Worm (Caenorhabditis elegans) whole organism, L4/young adult: Measurements from ENCODE around the gene cdc-48.2.
A peak's percentile ranks its signal among the peaks of the same experiment; 100 is the strongest.

Experiments used
- W03F9.2 ChIP-seq: fragments of 150-350 bp; optimal IDR thresholded peaks from 2 replicates; lab custom pipeline; 2014; ENCODE audit warnings: missing biosample characterization, missing genetic modification characterization
- dao-5 ChIP-seq: sonication (generic microtip); optimal IDR thresholded peaks from 2 replicates; lab custom pipeline; 2016; ENCODE audit warnings: missing genotype, missing genetic modification characterization, moderate library complexity, missing compliant biosample characterization
- him-1 ChIP-seq: sonication (generic microtip); optimal IDR thresholded peaks from 2 replicates; lab custom pipeline; 2016; ENCODE audit warnings: missing genotype, missing genetic modification reagents, missing genetic modification characterization, missing compliant biosample characterization

Gene cdc-48.2

DNA sequence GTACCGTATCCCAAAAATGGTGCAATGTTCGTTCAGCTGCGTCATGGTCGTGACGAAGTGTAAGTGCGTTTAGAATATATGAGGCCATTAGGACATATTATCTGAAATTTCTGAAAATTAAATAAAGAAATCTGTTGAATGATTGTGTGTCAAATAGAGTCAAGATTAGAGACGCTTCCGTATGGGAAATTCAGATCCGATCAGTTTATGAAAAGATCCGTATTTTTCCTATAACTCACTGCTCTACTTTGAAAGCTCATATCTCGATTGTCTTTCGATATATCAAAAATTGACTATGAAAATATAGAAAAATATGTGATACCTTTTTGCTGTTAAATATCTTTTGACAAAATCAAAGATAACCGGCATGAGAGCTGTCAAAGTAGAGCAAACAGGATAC is 42.0 kb downstream of the cdc-48.2 start, which contains the start of gene T05C12.4:
TSS of gene T05C12.4 (minus strand) at position 101 of the 400 bp plus-strand sequence.
- no peak for TF ChIP-seq dao-5 (tag; lab: Kevin White, UChicago)
- TF ChIP-seq W03F9.2 (tag; lab: Kevin White, UChicago) = no peak
- TF ChIP-seq him-1 (tag; lab: Kevin White, UChicago) = no peak

DNA sequence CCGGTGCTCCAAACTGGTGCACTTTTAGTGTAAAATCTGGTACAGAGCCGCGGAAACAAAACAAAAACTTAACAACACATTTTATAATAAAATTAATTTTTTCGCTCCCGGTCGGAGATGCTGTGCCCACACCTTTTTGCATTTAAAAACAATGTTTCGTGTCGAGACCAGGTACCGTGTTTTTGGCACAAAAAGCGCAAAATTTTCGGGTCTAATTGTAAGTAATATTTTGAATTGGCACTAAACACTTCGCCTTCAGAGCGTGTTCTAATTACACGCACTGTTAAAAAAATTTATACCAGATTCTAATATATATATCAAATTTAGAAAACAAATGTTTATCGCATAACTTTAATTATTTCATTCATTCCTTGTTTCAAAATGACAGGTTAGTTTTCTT is 43.1 kb downstream of the cdc-48.2 start, which contains the start of gene dylt-3:
TSS of gene dylt-3 (plus strand) at position 301 of the 400 bp plus-strand sequence.
- TF ChIP-seq W03F9.2 (tag; lab: Kevin White, UChicago) (no peak), him-1 (tag; lab: Kevin White, UChicago) (no peak), dao-5 (tag; lab: Kevin White, UChicago) (no peak)

DNA sequence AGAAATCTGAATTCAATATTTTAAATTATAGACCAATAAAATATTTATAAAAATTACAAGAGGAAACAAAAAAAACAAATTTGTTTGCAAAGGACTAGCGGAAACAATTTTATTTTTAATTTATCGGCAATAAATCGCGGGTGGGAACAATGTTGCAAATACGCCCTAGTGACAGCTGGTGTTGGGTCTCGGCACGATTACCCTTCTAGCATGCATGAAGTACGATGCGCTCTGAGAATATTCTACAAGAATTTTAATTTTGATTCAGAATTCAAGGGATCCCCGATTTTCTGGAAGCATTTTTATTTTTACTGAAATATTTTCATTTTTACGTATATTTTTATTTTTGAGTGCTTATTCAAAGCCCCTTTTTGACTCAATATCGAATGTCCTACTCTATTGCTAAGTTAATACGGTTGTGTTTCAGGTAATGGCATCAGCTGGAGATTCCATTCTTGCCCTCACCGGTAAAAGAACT is 46.8 kb downstream of the cdc-48.2 start, which contains the start of the genes mig-5 and cct-1:
TSS of gene mig-5 (minus strand) at position 8 of the 478 bp plus-strand sequence.
TSS of gene cct-1 (plus strand) at position 428 of the 478 bp plus-strand sequence.
- TF ChIP-seq W03F9.2 (tag; lab: Kevin White, UChicago) (peak; percentile 96), dao-5 (tag; lab: Kevin White, UChicago) (no peak), him-1 (tag; lab: Kevin White, UChicago) (peak; percentile 84)

DNA sequence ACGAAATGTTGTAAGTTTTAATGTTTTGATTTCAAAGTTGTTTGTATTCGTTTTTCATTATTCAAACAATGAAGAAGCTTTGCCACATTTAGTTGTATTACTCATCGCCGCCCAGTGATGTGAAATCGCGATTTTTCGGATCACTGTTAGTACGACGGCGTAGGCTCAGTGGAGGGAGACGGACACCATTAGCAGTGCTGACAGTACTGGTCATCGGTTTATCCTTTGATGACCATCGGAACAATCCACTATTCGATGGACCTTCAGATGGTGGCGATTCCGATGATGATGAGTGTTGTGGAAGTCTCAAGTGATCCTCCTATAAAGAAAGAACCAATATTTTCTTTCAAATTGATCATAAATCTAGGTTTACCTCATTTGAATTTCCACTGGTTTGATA is 49.2 kb downstream of the cdc-48.2 start:
- TF ChIP-seq dao-5 (tag; lab: Kevin White, UChicago) (no peak), W03F9.2 (tag; lab: Kevin White, UChicago) (no peak), him-1 (tag; lab: Kevin White, UChicago) (no peak)

DNA sequence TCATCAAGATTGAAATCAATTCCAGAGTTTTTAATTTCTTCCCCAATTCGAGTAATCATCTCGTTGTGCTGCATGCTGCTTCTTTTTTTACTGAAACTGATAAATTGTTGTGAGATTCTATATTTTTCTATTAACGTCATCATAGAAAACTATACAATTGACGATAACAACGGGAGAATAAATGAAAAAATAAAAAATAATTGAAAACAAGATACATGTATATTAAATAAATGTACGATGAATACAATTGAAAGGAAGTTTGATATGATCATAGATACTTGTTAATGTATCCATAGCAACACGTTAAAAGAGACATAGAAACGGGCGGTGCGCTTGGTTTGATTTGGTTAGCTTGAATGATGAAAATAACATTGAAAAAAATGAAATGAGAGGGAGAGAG is 52.2 kb downstream of the cdc-48.2 start, which contains the start of gene T05C12.8:
TSS of gene T05C12.8 (minus strand) at position 101 of the 400 bp plus-strand sequence.
- TF ChIP-seq W03F9.2 (tag; lab: Kevin White, UChicago) (no peak), dao-5 (tag; lab: Kevin White, UChicago) (no peak), him-1 (tag; lab: Kevin White, UChicago) (no peak)
